Worm (Caenorhabditis elegans) whole organism, young adult: ENCODE measurements around the gene Y43B11AL.1.

Experiments used
- B0019.2 ChIP-seq: fragments of 200-800 bp; sonication (Bioruptor generic); conservative IDR thresholded peaks from 2 replicates; pipeline ENCODE4 v1.3.6; 2022; ENCODE audit warnings: missing genetic modification reagents, missing genetic modification characterization, missing compliant biosample characterization
- C17E4.6 ChIP-seq: fragments of 200-800 bp; sonication (Bioruptor generic); IDR thresholded peaks from 2 replicates; pipeline ENCODE4 v1.3.6; 2022; ENCODE audit warnings: missing genetic modification reagents, missing genetic modification characterization, missing compliant biosample characterization
- D2030.7 ChIP-seq: fragments of 200-800 bp; sonication (Bioruptor generic); IDR thresholded peaks from 2 replicates; pipeline ENCODE4 v1.3.6; 2022; ENCODE audit warnings: missing genetic modification reagents, missing genetic modification characterization, missing compliant biosample characterization
- F10E7.11 ChIP-seq: sonication (generic microtip); optimal IDR thresholded peaks from 2 replicates; lab custom pipeline; 2017; ENCODE audit warnings: mild to moderate bottlenecking, missing genetic modification characterization, moderate library complexity, missing compliant biosample characterization
- F37B4.10 ChIP-seq: fragments of 200-800 bp; sonication (Bioruptor generic); IDR thresholded peaks from 2 replicates; pipeline ENCODE4 v1.3.6; 2022; ENCODE audit warnings: missing genetic modification characterization, missing compliant biosample characterization
- F39B2.1 ChIP-seq: fragments of 200-800 bp; sonication (Bioruptor generic); IDR thresholded peaks from 2 replicates; pipeline ENCODE4 v1.3.6; 2022; ENCODE audit warnings: missing genetic modification reagents, missing genetic modification characterization, missing compliant biosample characterization
- F49E8.2 ChIP-seq: sonication (generic microtip); optimal IDR thresholded peaks from 3 replicates; lab custom pipeline; 2017; ENCODE audit warnings: missing genetic modification characterization, mild to moderate bottlenecking, missing compliant biosample characterization, antibody characterized with exemption, moderate library complexity; ENCODE audit not compliant: insufficient read depth
- F55B11.4 ChIP-seq: sonication (generic microtip); optimal IDR thresholded peaks from 2 replicates; lab custom pipeline; 2016; ENCODE audit warnings: missing compliant biosample characterization, missing genetic modification characterization, borderline replicate concordance; ENCODE audit not compliant: insufficient read depth
- ama-1 ChIP-seq, 3 experiments: fragments of 150-350 bp in 1 of 3; sonication (generic microtip) in 2 of 3; optimal IDR thresholded peaks; 2 replicates each; lab custom pipeline; 2014 to 2018; ENCODE audit warnings: missing biosample characterization in 2 of 3, missing genetic modification characterization in 2 of 3, missing genetic modification reagents in 2 of 3
- aptf-3 ChIP-seq: fragments of 200-800 bp; sonication (Bioruptor generic); IDR thresholded peaks from 2 replicates; pipeline ENCODE4 v1.3.6; 2022; ENCODE audit warnings: missing genetic modification characterization, missing compliant biosample characterization
- attf-5 ChIP-seq: fragments of 200-800 bp; sonication (Bioruptor generic); optimal IDR thresholded peaks from 2 replicates; lab custom pipeline; 2018; ENCODE audit warnings: mild to moderate bottlenecking, missing genetic modification characterization, missing compliant biosample characterization
- attf-6 ChIP-seq: fragments of 200-800 bp; sonication (Bioruptor generic); IDR thresholded peaks from 2 replicates; pipeline ENCODE4 v1.3.6; 2022; ENCODE audit warnings: missing genetic modification reagents, missing genetic modification characterization, missing compliant biosample characterization
- bed-1 ChIP-seq: fragments of 200-800 bp; sonication (Bioruptor generic); IDR thresholded peaks from 2 replicates; pipeline ENCODE4 v1.3.6; 2022; ENCODE audit warnings: missing genetic modification reagents, missing genetic modification characterization, missing compliant biosample characterization
- cebp-1 ChIP-seq, 2 experiments: fragments of 200-800 bp in 1 of 2; sonication (Bioruptor generic) in 1 of 2; sonication (generic microtip) in 1 of 2; IDR thresholded peaks in 1 of 2; optimal IDR thresholded peaks in 1 of 2; 2 replicates each; pipeline versions ENCODE4 v1.3.6 to Lab custom; 2017 to 2022; ENCODE audit warnings: missing compliant biosample characterization in 2 of 2, missing genetic modification characterization in 2 of 2, mild to moderate bottlenecking in 1 of 2, missing genetic modification reagents in 1 of 2, moderate library complexity in 1 of 2
- ceh-79 ChIP-seq: sonication (generic microtip); optimal IDR thresholded peaks from 2 replicates; lab custom pipeline; 2017; ENCODE audit warnings: mild to moderate bottlenecking, missing genetic modification characterization, missing compliant biosample characterization
- chd-7 ChIP-seq: sonication (generic microtip); optimal IDR thresholded peaks from 2 replicates; lab custom pipeline; 2016; ENCODE audit warnings: mild to moderate bottlenecking, missing genetic modification characterization, moderate library complexity, missing compliant biosample characterization
- egl-18 ChIP-seq: fragments of 200-800 bp; sonication (Bioruptor generic); IDR thresholded peaks from 2 replicates; pipeline ENCODE4 v1.3.6; 2022; ENCODE audit warnings: missing genetic modification reagents, missing genetic modification characterization, missing compliant biosample characterization
- ets-4 ChIP-seq: fragments of 200-800 bp; sonication (Bioruptor generic); optimal IDR thresholded peaks from 2 replicates; lab custom pipeline; 2018; ENCODE audit warnings: mild to moderate bottlenecking, missing genetic modification characterization, missing compliant biosample characterization
- hrde-1 ChIP-seq: sonication (generic microtip); optimal IDR thresholded peaks from 2 replicates; lab custom pipeline; 2016; ENCODE audit warnings: missing genetic modification characterization, mild to moderate bottlenecking, missing compliant biosample characterization, moderate library complexity, missing genotype, missing genetic modification reagents, borderline replicate concordance
- lag-1 ChIP-seq: fragments of 200-800 bp; sonication (Bioruptor generic); IDR thresholded peaks from 2 replicates; pipeline ENCODE4 v1.3.6; 2022; ENCODE audit warnings: missing genetic modification reagents, missing genetic modification characterization, missing compliant biosample characterization
- let-526 ChIP-seq: fragments of 200-800 bp; sonication (Bioruptor generic); IDR thresholded peaks from 2 replicates; pipeline ENCODE4 v1.3.6; 2022; ENCODE audit warnings: missing genetic modification reagents, missing genetic modification characterization, missing compliant biosample characterization
- lin-54 ChIP-seq: fragments of 200-800 bp; sonication (Bioruptor generic); optimal IDR thresholded peaks from 2 replicates; lab custom pipeline; 2018; ENCODE audit warnings: mild to moderate bottlenecking, missing genetic modification characterization, missing compliant biosample characterization
- lir-1 ChIP-seq: fragments of 200-800 bp; sonication (Bioruptor generic); conservative IDR thresholded peaks from 2 replicates; pipeline ENCODE4 v1.3.6; 2022; ENCODE audit warnings: missing genetic modification reagents, missing genetic modification characterization, missing compliant biosample characterization
- madf-8 ChIP-seq: fragments of 200-800 bp; sonication (Bioruptor generic); conservative IDR thresholded peaks from 2 replicates; pipeline ENCODE4 v1.3.6; 2022; ENCODE audit warnings: missing genetic modification reagents, missing genetic modification characterization, missing compliant biosample characterization
- mel-28 ChIP-seq: sonication (generic microtip); optimal IDR thresholded peaks from 2 replicates; lab custom pipeline; 2016; ENCODE audit warnings: borderline replicate concordance, mild to moderate bottlenecking, missing genetic modification characterization, missing compliant biosample characterization
- nfya-1 ChIP-seq: sonication (generic microtip); optimal IDR thresholded peaks from 2 replicates; lab custom pipeline; 2017; ENCODE audit warnings: antibody characterized with exemption, missing compliant biosample characterization, missing genetic modification characterization, borderline replicate concordance; ENCODE audit not compliant: insufficient read depth
- nfya-2 ChIP-seq: fragments of 200-800 bp; sonication (Bioruptor generic); IDR thresholded peaks from 2 replicates; pipeline ENCODE4 v1.3.6; 2022; ENCODE audit warnings: missing genetic modification reagents, missing genetic modification characterization, missing compliant biosample characterization
- nhr-80 ChIP-seq: sonication (generic microtip); optimal IDR thresholded peaks from 2 replicates; lab custom pipeline; 2016; ENCODE audit warnings: missing genetic modification characterization, missing compliant biosample characterization
- nhr-90 ChIP-seq: sonication (generic microtip); optimal IDR thresholded peaks from 2 replicates; lab custom pipeline; 2016; ENCODE audit warnings: missing genotype, mild to moderate bottlenecking, missing genetic modification characterization, missing compliant biosample characterization
- rec-8 ChIP-seq, 2 experiments: sonication (generic microtip); optimal IDR thresholded peaks; 2 replicates each; lab custom pipeline; 2016; ENCODE audit warnings: mild to moderate bottlenecking in 2 of 2, missing genetic modification characterization in 2 of 2, missing genetic modification reagents in 2 of 2, missing genotype in 2 of 2, missing biosample characterization in 1 of 2, missing compliant biosample characterization in 1 of 2, moderate library complexity in 1 of 2
- snpc-4 ChIP-seq, 5 experiments: fragments of 150-350 bp in 1 of 5; sonication (generic microtip) in 4 of 5; optimal IDR thresholded peaks; 2 replicates each; lab custom pipeline; 2014 to 2018; ENCODE audit warnings: missing genetic modification characterization in 5 of 5, missing biosample characterization in 3 of 5, antibody characterized with exemption in 2 of 5, mild to moderate bottlenecking in 2 of 5, missing compliant biosample characterization in 2 of 5, missing genotype in 2 of 5, moderate library complexity in 2 of 5, missing genetic modification reagents in 1 of 5
- tbp1 ChIP-seq: fragments of 200-800 bp; sonication (Bioruptor generic); optimal IDR thresholded peaks from 2 replicates; lab custom pipeline; 2018; ENCODE audit warnings: mild to moderate bottlenecking, missing genetic modification characterization, missing compliant biosample characterization
- unc-62 ChIP-seq: fragments of 150-350 bp; optimal IDR thresholded peaks from 2 replicates; lab custom pipeline; 2014; ENCODE audit warnings: missing biosample characterization, missing genetic modification reagents, missing genetic modification characterization
- zfh-2 ChIP-seq: fragments of 200-800 bp; sonication (Bioruptor generic); conservative IDR thresholded peaks from 2 replicates; pipeline ENCODE4 v1.3.6; 2022; ENCODE audit warnings: missing genetic modification reagents, missing genetic modification characterization, missing compliant biosample characterization
- zim-3 ChIP-seq: sonication (generic microtip); optimal IDR thresholded peaks from 2 replicates; lab custom pipeline; 2017; ENCODE audit warnings: mild to moderate bottlenecking, missing genetic modification characterization, moderate library complexity, missing compliant biosample characterization
- ztf-25 ChIP-seq: fragments of 200-800 bp; sonication (Bioruptor generic); IDR thresholded peaks from 2 replicates; pipeline ENCODE4 v1.3.6; 2022; ENCODE audit warnings: missing genetic modification reagents, missing genetic modification characterization, missing compliant biosample characterization
- ztf-28 ChIP-seq: fragments of 200-800 bp; sonication (Bioruptor generic); IDR thresholded peaks from 2 replicates; pipeline ENCODE4 v1.3.6; 2022; ENCODE audit warnings: missing genetic modification reagents, missing genetic modification characterization, missing compliant biosample characterization

The Y43B11AL.1 gene

ce11 chrIV:7044552-7045139 lies 20.5 kb upstream of the Y43B11AL.1 start, which contains the start of gene tin-9.1 (continued):
- TF ChIP-seq unc-62 (GFP tag; lab: Kevin White, UChicago) (no peak), nfya-1 (tag; lab: Kevin White, UChicago) (no peak), B0019.2 (GFP tag; lab: Robert Waterston, UW) (no peak), cebp-1 (GFP tag; IDR thresholded peaks at IDR 0.05; lab: Robert Waterston, UW) (no peak), cebp-1 (tag; optimal IDR thresholded peaks at IDR 0.05; lab: Kevin White, UChicago) (peak; percentile 41), attf-5 (GFP tag; lab: Kevin White, UChicago) (no peak), F49E8.2 (tag; lab: Kevin White, UChicago) (peak; percentile 29), F10E7.11 (no peak), chd-7 (no peak), egl-18 (GFP tag; lab: Robert Waterston, UW) (no peak), ama-1 (optimal IDR thresholded peaks at IDR 0.05; lab: Kevin White, UChicago) (no peak), ama-1 (GFP tag; optimal IDR thresholded peaks at IDR 0.05; lab: Kevin White, UChicago) (no peak), nfya-2 (no peak), attf-6 (GFP tag; lab: Robert Waterston, UW) (no peak), rec-8 (tag; optimal IDR thresholded peaks at IDR 0.05; lab: Kevin White, UChicago) (no peak), mel-28 (tag; lab: Kevin White, UChicago) (no peak), lin-54 (GFP tag; lab: Kevin White, UChicago) (peak; percentile 61), C17E4.6 (GFP tag; lab: Robert Waterston, UW) (no peak), F37B4.10 (GFP tag; lab: Robert Waterston, UW) (no peak), F55B11.4 (tag; lab: Kevin White, UChicago) (no peak), ets-4 (GFP tag; lab: Kevin White, UChicago) (no peak), aptf-3 (GFP tag; lab: Robert Waterston, UW) (no peak), lag-1 (GFP tag; lab: Robert Waterston, UW) (no peak), madf-8 (no peak)

ce11 chrIV:7045362-7045936 lies 19.7 kb upstream of the Y43B11AL.1 start:
- TF ChIP-seq ztf-28 (GFP tag; lab: Robert Waterston, UW): no peak
- TF ChIP-seq F39B2.1 (GFP tag; lab: Robert Waterston, UW): no peak
- no peak for TF ChIP-seq lir-1 (GFP tag; lab: Robert Waterston, UW)
- TF ChIP-seq nfya-1 (tag; lab: Kevin White, UChicago): no peak
- no peak for TF ChIP-seq tbp1 (GFP tag; lab: Kevin White, UChicago)
- no peak for TF ChIP-seq let-526 (GFP tag; lab: Robert Waterston, UW)
- no peak for TF ChIP-seq bed-1 (GFP tag; lab: Robert Waterston, UW)
- no peak for TF ChIP-seq ceh-79 (tag; lab: Kevin White, UChicago)
- TF ChIP-seq ztf-25: no peak
- no peak for TF ChIP-seq hrde-1 (tag; lab: Kevin White, UChicago)
- TF ChIP-seq D2030.7 (GFP tag; lab: Robert Waterston, UW): no peak
- no peak for TF ChIP-seq zim-3 (tag; lab: Kevin White, UChicago)
- no peak for TF ChIP-seq nhr-90 (tag; lab: Kevin White, UChicago)
- no peak for TF ChIP-seq zfh-2 (GFP tag; lab: Robert Waterston, UW)
- no peak for TF ChIP-seq nhr-80
- no peak for TF ChIP-seq snpc-4 (GFP tag; optimal IDR thresholded peaks at IDR 0.05; lab: Kevin White, UChicago)
- TF ChIP-seq snpc-4 (tag; optimal IDR thresholded peaks at IDR 0.05; lab: Kevin White, UChicago): no peak
